Worm (Caenorhabditis elegans): Measurements from ENCODE around the gene top-3.

ce11 chrIII:11936668-11937276 lies 23.2 kb downstream of the top-3 start:
- no peak for TF ChIP-seq nhr-11 (tag; optimal IDR thresholded peaks at IDR 0.05)
- no peak for TF ChIP-seq ztf-11 (tag; optimal IDR thresholded peaks at IDR 0.05)
- TF ChIP-seq nhr-25 (tag; optimal IDR thresholded peaks at IDR 0.05): no peak
- no peak for TF ChIP-seq nhr-77 (tag; optimal IDR thresholded peaks at IDR 0.05)
- TF ChIP-seq mbf-1 (tag; optimal IDR thresholded peaks at IDR 0.05): no peak
- no peak for TF ChIP-seq snpc-4 (tag; optimal IDR thresholded peaks at IDR 0.05)
- TF ChIP-seq ztf-1 (GFP tag; conservative IDR thresholded peaks at IDR 0.05): no peak
- TF ChIP-seq fos-1 (tag; optimal IDR thresholded peaks at IDR 0.05): no peak

Measured in whole organism, L2 larva.